Worm (Caenorhabditis elegans) whole organism, L3 larva: ENCODE results near the gene F15E6.6.

Experiments
- ama-1 ChIP-seq: fragments of 150-350 bp; optimal IDR thresholded peaks from 2 replicates; lab custom pipeline; 2018
- egl-27 ChIP-seq: sonication (generic microtip); optimal IDR thresholded peaks from 4 replicates; lab custom pipeline; 2017; ENCODE audit warnings: missing biosample characterization, missing genetic modification reagents, missing genetic modification characterization
- pha-4 ChIP-seq: fragments of 150-350 bp; optimal IDR thresholded peaks from 2 replicates; lab custom pipeline; 2014; ENCODE audit warnings: missing biosample characterization, missing genetic modification reagents, missing genetic modification characterization
- sea-2 ChIP-seq: fragments of 150-350 bp; sonication (generic microtip); optimal IDR thresholded peaks from 4 replicates; lab custom pipeline; 2014; ENCODE audit warnings: missing biosample characterization, missing genetic modification reagents, missing genetic modification characterization

DNA sequence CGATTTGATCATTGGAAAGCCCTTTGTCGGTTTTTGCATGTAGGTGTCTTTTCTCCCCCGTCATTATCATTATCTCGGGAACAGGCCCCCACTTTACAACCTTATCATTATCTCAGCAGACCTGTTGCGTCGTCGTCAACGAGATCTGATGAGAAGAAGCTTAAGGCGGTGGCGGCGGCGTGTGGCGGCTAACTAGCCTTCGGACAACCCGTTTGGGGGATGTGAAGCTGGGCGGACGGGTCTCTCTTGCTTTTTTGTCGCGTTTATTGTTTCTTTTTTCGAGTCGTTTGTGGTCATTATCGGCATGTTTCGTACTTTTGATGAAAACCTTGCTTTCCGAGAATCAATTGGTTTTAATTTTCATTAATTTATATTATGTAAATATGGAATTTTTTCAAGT lies 16.1 kb upstream of the F15E6.6 start:
- TF ChIP-seq pha-4 (tag; lab: Kevin White, UChicago) (no peak), ama-1 (no peak), sea-2 (no peak), egl-27 (no peak)
